Fruit fly (Drosophila melanogaster) whole organism, larva: ENCODE measurements around the gene Sp7.

Experiments used
- noc ChIP-seq: fragments of 200-800 bp; sonication (Bioruptor generic); optimal IDR thresholded peaks from 3 replicates; lab custom pipeline; 2019; ENCODE audit warnings: missing biosample characterization, mild to moderate bottlenecking, missing genetic modification characterization, moderate library complexity

Gene Sp7

DNA sequence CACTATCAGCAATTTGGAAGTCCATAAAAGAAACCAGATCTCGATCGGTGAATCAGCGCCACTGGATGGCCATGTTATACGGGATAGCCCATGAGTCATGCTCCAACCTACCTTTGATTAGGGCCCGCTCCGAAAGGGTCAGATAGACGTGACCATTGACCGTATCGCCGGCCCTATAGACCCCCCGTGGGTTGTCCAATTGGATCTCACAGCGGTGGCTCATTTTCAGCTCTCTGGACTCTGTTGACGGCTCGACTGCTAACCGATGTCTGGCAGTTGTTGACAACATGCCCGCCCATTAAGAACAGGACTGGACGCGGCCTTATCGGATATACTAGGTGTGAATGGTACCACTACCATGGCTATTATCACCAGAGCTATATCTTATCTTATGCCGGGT is 38.9 kb downstream of the Sp7 start, which contains the start of gene CG18744:
TSS of gene CG18744 (minus strand) at position 247 of the 400 bp plus-strand sequence.
- TF ChIP-seq noc (tag; lab: Kevin White, UChicago): peak; percentile 19

DNA sequence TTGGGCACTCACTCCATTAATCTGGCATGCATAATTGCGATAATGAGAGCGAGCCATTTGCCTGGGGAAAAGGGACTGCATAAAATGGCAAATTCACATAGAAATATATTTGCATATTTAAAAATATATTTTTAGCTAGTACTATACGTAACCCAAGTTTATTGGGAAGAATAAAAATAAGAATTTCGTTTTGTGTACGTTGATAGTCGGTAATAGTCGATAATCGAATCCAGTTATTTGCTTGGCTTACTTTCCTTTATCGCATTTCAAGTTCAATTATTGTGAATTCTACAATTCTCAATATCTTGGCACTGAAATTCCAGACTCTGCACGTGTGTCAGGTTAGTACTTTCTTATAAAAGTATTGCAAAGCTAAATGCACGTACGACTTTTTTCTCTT is 43.1 kb downstream of the Sp7 start, which contains the start of gene CG3014:
TSS of gene CG3014 (minus strand) at position 101 of the 400 bp plus-strand sequence.
- no peak for TF ChIP-seq noc (tag; lab: Kevin White, UChicago)

DNA sequence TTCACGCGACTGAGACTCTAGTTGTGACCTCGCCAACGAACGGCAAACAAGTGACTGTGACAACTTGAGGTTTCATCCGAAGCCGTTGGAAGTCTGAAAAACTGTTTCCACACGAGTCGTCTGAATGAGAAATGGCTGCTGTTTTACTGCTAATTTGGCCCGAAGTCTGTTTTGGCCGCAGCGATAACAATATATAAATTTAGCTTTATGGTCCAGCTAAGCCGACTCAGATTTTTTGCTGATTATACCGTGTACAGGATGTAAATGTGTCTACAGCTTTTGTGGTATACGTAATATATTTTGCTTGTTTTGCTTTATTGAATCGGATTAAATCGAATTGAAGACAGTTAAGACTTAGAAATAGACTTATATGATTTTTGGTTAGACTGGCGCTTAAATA is 44.7 kb downstream of the Sp7 start, which contains the start of gene CG18268:
TSS of gene CG18268 (minus strand) at position 101 of the 400 bp plus-strand sequence.
- TF ChIP-seq noc (tag; lab: Kevin White, UChicago): peak; percentile 36

DNA sequence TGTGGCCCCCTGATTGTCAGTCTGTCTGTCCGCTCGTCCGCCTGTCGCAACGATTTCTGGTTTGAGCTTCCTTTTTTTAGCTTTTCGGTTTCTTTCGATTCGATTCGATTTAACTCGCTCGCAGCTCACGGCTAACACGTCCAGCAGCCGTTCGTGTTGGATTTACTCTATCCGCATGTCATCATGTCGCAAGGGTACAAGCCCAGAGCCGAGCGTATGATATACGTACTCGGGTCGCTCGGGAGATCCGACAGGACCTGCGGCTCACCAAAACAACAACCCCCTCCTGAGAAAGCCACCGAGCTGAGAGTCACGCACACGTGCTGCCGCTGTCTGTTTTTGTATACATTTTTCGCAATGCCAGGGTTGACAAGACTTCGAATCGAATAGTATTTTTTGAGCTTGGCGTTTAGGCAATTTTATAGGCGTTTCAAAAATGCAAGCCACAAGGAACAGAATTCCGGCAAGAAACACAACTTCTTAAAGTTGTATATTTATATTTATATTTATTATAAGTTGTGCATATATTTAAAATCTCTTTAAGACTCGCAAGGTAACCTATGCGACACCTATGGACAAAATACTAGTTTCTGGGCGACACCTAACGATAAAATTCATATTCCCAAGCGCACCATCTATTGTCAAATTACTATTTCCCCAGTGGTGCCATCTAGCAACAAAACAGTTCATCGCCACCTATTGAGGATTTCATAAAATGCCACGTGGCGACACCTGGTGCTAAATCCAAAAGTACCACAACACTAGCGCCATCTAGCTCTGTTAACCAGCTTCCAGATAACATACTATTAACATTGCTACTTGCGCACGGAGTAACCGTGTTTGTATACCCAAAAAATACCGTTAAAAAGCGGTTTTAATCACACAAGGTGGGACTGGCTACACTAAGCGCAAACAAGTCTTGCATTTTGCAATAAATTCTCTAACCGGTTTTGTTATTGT is 50.4 kb downstream of the Sp7 start, which contains the start of the genes CG2993 and sgll:
TSS of gene CG2993 (minus strand) at position 353 of the 960 bp plus-strand sequence.
TSS of gene sgll (plus strand) at position 871 of the 960 bp plus-strand sequence.
- no peak for TF ChIP-seq noc (tag; lab: Kevin White, UChicago)

DNA sequence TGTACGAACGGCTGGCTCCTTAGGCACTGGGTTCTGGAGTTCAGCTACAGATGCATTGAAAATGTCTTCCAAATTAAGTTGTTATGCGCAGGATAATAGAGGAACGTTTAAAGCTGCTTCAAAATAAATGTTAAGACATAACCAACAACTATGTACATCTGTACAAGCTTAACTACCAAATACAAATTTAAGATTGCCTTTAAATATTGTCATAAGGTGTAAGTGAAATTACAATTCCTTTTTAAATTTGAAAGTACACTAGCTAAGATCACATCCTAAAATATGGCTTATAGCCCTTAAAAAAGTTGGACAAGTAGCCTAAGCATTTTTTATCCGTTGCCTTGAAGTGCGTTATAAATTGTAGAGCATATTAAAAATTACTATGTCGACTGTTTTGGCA is 51.9 kb downstream of the Sp7 start, which contains the start of gene CG31473:
TSS of gene CG31473 (plus strand) at position 301 of the 400 bp plus-strand sequence.
- TF ChIP-seq noc (tag; lab: Kevin White, UChicago): no peak

DNA sequence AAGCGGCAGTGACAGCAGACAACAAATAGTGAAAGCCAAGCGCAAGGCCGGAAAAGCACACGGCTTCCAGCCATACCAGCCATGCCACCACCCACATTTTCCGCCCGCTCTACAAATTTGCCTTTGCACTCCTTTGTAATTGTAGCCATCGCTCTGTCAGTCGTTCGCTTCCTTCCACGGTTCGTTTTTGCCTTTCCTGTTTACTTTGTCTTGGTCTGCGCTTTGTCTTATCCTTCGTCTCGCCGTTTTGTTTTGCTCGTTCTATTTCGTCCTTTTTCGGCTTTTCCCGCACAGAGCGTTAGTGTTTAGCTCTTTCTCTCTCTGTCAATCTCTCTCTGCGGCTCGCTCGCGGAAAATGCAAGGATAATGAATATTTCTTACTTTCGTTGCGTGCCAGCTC is 53.9 kb downstream of the Sp7 start:
- TF ChIP-seq noc (tag; lab: Kevin White, UChicago): no peak
